Worm (Caenorhabditis elegans): ENCODE data around the gene Y22F5A.11.

- TF ChIP-seq nhr-23 (tag; optimal IDR thresholded peaks at IDR 0.05) (no peak), elt-3 (tag; optimal IDR thresholded peaks at IDR 0.05) (no peak), mdl-1 (tag; optimal IDR thresholded peaks at IDR 0.05) (no peak), skn-1 (tag; optimal IDR thresholded peaks at IDR 0.05) (no peak)
These were observed 11.8 kb upstream of the Y22F5A.11 start, which contains the start of gene B0024.3 for ce11 chrV:10287260-10287659.

Measured in whole organism, L2 larva.